Fruit fly (Drosophila melanogaster): ENCODE data around the gene CG11619.
A peak's percentile ranks its signal among the peaks of the same experiment; 100 is the strongest.

The CG11619 gene

DNA sequence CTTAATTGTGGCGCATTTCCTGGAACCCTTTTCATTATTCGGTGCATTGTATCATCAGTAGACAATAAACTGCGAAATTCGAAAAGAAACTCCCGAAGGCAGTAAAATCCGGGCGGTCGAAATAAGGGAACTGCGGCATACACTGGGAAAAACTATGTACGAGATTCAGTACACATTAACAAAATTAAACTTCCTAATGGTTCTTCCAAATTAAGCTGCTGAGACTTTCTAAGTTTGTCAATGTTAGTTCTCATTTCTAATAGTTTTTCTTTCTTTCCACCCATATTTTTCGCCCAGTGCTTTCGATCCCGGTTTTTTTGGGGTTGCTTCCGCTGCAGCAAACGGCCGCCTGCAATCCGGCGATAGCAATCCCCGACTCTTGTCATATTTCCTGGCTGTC lies 36.7 kb upstream of the CG11619 start (continued):
- peak; percentile 85 for TF ChIP-seq row (GFP tag; IDR thresholded peaks at IDR 0.05)
- peak; percentile 63 to 70 for TF ChIP-seq Pdp1 (GFP tag; optimal IDR thresholded peaks at IDR 0.05)
- peak in 1 of 2 experiments; percentile 79 for TF ChIP-seq eve (GFP tag; optimal IDR thresholded peaks at IDR 0.05)
- peak; percentile 48; the same call in 1 of the 2 replicates for TF ChIP-seq ranshi (GFP tag; IDR thresholded peaks at IDR 0.05)
- peak; percentile 79 for TF ChIP-seq CG13424 (tag; optimal IDR thresholded peaks at IDR 0.05)
- TF ChIP-seq CG10565 (GFP tag; optimal IDR thresholded peaks at IDR 0.05): no peak

DNA sequence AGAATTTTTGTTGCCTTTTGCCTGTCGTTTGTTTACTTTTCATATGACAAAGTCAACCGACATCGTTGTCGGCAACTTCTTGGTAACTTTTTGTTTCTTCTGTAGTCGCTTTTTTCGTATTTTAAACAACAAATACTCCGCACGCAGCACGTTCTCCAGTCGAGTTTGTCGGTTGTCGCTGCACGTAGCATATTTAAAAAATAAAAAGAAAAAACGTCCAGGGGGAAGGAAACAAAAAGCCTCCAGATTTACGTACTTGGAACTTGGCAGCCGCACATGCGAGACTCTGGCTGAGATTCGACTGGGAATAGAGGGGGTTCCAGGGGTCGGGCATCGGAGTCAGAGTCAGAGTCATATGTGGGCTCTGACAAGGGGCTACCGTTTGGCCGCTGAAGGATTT lies 33.6 kb upstream of the CG11619 start:
- TF ChIP-seq sens (GFP tag): peak; percentile 0
- TF ChIP-seq Rfx (GFP tag; IDR thresholded peaks at IDR 0.05): no peak
- TF ChIP-seq Ets65A (GFP tag): peak; percentile 74
- TF ChIP-seq nom (GFP tag; optimal IDR thresholded peaks at IDR 0.05): peak; percentile 68
- no peak for TF ChIP-seq CG32532 (GFP tag; IDR thresholded peaks at IDR 0.05)
- TF ChIP-seq Med (GFP tag): peak; percentile 5

- TF ChIP-seq CG6272 (GFP tag; IDR thresholded peaks at IDR 0.05) (no peak), klu (GFP tag; IDR thresholded peaks at IDR 0.05) (no peak), lbe (GFP tag; optimal IDR thresholded peaks at IDR 0.05) (no peak), sug (tag; optimal IDR thresholded peaks at IDR 0.05) (no peak), CG17328 (GFP tag; IDR thresholded peaks at IDR 0.05) (no peak), CG10543 (GFP tag; optimal IDR thresholded peaks at IDR 0.05) (no peak), YL-1 (GFP tag; optimal IDR thresholded peaks at IDR 0.05) (no peak), Gsc (GFP tag; IDR thresholded peaks at IDR 0.05) (no peak), CG11695 (GFP tag; IDR thresholded peaks at IDR 0.05) (no peak), CoRest (tag; optimal IDR thresholded peaks at IDR 0.05) (no peak), Ets65A (GFP tag) (peak; percentile 56), Scr (GFP tag; IDR thresholded peaks at IDR 0.05; ENCODE audit: partially characterized antibody) (no peak), pnt (GFP tag; optimal IDR thresholded peaks at IDR 0.05) (no peak), cad (GFP tag; optimal IDR thresholded peaks at IDR 0.05) (no peak), p53 (GFP tag; optimal IDR thresholded peaks at IDR 0.05) (no peak), CG31441 (GFP tag; IDR thresholded peaks at IDR 0.05) (no peak), Abd-B (GFP tag; optimal IDR thresholded peaks at IDR 0.05) (no peak), org-1 (GFP tag; optimal IDR thresholded peaks at IDR 0.05) (no peak), Hr3 (GFP tag; optimal IDR thresholded peaks at IDR 0.05) (no peak), sd (tag; optimal IDR thresholded peaks at IDR 0.05) (peak; percentile 31), fd102C (GFP tag; optimal IDR thresholded peaks at IDR 0.05) (no peak), CG42726 (GFP tag; IDR thresholded peaks at IDR 0.05; ENCODE audit: partially characterized antibody) (no peak), CG4617 (GFP tag; optimal IDR thresholded peaks at IDR 0.05; ENCODE audit: borderline replicate concordance) (no peak), lab (GFP tag; optimal IDR thresholded peaks at IDR 0.05) (peak; percentile 14), ham (GFP tag; IDR thresholded peaks at IDR 0.05) (no peak), C15 (GFP tag; IDR thresholded peaks at IDR 0.05) (no peak), CG13287 (GFP tag; IDR thresholded peaks at IDR 0.05; ENCODE audit: partially characterized antibody) (no peak), Fer1 (GFP tag; optimal IDR thresholded peaks at IDR 0.05) (no peak), croc (GFP tag; conservative IDR thresholded peaks at IDR 0.05) (no peak), Ssrp (tag; optimal IDR thresholded peaks at IDR 0.05) (no peak), Rfx (GFP tag; IDR thresholded peaks at IDR 0.05) (0 out of 2 replicates have a peak, but pooled peaks have one; percentile 11), abd-A (tag; optimal IDR thresholded peaks at IDR 0.05) (peak; percentile 3), crol (GFP tag; IDR thresholded peaks at IDR 0.05) (0 out of 2 replicates have a peak, but pooled peaks have one; percentile 6), CG34422 (GFP tag; IDR thresholded peaks at IDR 0.05) (no peak), zfh1 (GFP tag; IDR thresholded peaks at IDR 0.05) (0 out of 3 replicates have a peak, but pooled peaks have one; percentile 26), lov (optimal IDR thresholded peaks at IDR 0.05) (no peak), lov (GFP tag; IDR thresholded peaks at IDR 0.05) (no peak), CG10959 (GFP tag; IDR thresholded peaks at IDR 0.05) (no peak), CG6654 (GFP tag; optimal IDR thresholded peaks at IDR 0.05) (no peak)
Observed at dm6 chr3L:19020467-19020866, 32.3 kb upstream of the CG11619 start.
